Worm (Caenorhabditis elegans) whole organism, L3 larva: ENCODE measurements around the gene F54H5.3.

Experiments used
- ZK546.5 ChIP-seq: sonication (generic microtip); optimal IDR thresholded peaks from 2 replicates; lab custom pipeline; 2017; ENCODE audit warnings: missing biosample characterization, missing genetic modification characterization
- egl-27 ChIP-seq: sonication (generic microtip); optimal IDR thresholded peaks from 4 replicates; lab custom pipeline; 2017; ENCODE audit warnings: missing biosample characterization, missing genetic modification reagents, missing genetic modification characterization
- elt-3 ChIP-seq, 3 experiments: fragments of 150-350 bp in 1 of 3; sonication (generic microtip) in 2 of 3; optimal IDR thresholded peaks; 2 replicates in 2 of 3; 4 replicates in 1 of 3; lab custom pipeline; 2014 to 2017; ENCODE audit warnings: missing biosample characterization in 3 of 3, missing genetic modification characterization in 3 of 3
- fkh-10 ChIP-seq: sonication (generic microtip); optimal IDR thresholded peaks from 2 replicates; lab custom pipeline; 2017; ENCODE audit warnings: missing biosample characterization, missing genetic modification reagents, missing genetic modification characterization
- mdl-1 ChIP-seq: fragments of 150-350 bp; optimal IDR thresholded peaks from 2 replicates; lab custom pipeline; 2014; ENCODE audit warnings: missing biosample characterization, missing genetic modification characterization
- nhr-11 ChIP-seq: fragments of 150-350 bp; optimal IDR thresholded peaks from 2 replicates; lab custom pipeline; 2014; ENCODE audit warnings: missing biosample characterization, missing genetic modification characterization
- nhr-12 ChIP-seq: fragments of 150-350 bp; optimal IDR thresholded peaks from 2 replicates; lab custom pipeline; 2014; ENCODE audit warnings: missing biosample characterization, missing genetic modification characterization
- nhr-76 ChIP-seq: fragments of 150-350 bp; sonication (generic microtip); optimal IDR thresholded peaks from 5 replicates; lab custom pipeline; 2014; ENCODE audit warnings: missing biosample characterization, missing genetic modification characterization
- zag-1 ChIP-seq: fragments of 150-350 bp; optimal IDR thresholded peaks from 2 replicates; lab custom pipeline; 2014; ENCODE audit warnings: missing biosample characterization, missing genetic modification characterization

- TF ChIP-seq zag-1 (tag; lab: Kevin White, UChicago) (no peak), nhr-12 (tag; lab: Kevin White, UChicago) (no peak), mdl-1 (no peak), nhr-76 (tag; lab: Kevin White, UChicago) (no peak), nhr-11 (tag; lab: Kevin White, UChicago) (no peak), ZK546.5 (tag; lab: Kevin White, UChicago) (no peak), fkh-10 (GFP tag; lab: Kevin White, UChicago) (no peak), elt-3 (tag; optimal IDR thresholded peaks at IDR 0.05; lab: Kevin White, UChicago) (no peak), egl-27 (tag; lab: Kevin White, UChicago) (no peak)
These were observed 21.0 kb upstream of the F54H5.3 start, which contains the start of gene vps-33.2 for ce11 chrII:6600973-6601372.
